Worm (Caenorhabditis elegans) whole organism, L3 larva: ENCODE measurements around the gene C55A6.3.

Experiments
- R02D3.7 ChIP-seq: fragments of 150-350 bp; optimal IDR thresholded peaks from 2 replicates; lab custom pipeline; 2014; ENCODE audit warnings: missing biosample characterization, missing genetic modification characterization
- aly-2 ChIP-seq: fragments of 150-350 bp; optimal IDR thresholded peaks from 2 replicates; lab custom pipeline; 2014; ENCODE audit warnings: missing biosample characterization, missing genetic modification characterization
- ama-1 ChIP-seq: fragments of 150-350 bp; optimal IDR thresholded peaks from 2 replicates; lab custom pipeline; 2018
- ceh-16 ChIP-seq: sonication (generic microtip); optimal IDR thresholded peaks from 2 replicates; lab custom pipeline; 2017; ENCODE audit warnings: missing biosample characterization, missing genetic modification characterization
- ceh-82 ChIP-seq: fragments of 150-350 bp; optimal IDR thresholded peaks from 2 replicates; lab custom pipeline; 2014; ENCODE audit warnings: missing biosample characterization, missing genetic modification characterization
- ceh-9 ChIP-seq: sonication (generic microtip); optimal IDR thresholded peaks from 2 replicates; lab custom pipeline; 2018; ENCODE audit warnings: missing biosample characterization, missing genetic modification characterization
- daf-12 ChIP-seq: fragments of 150-350 bp; optimal IDR thresholded peaks from 2 replicates; lab custom pipeline; 2014; ENCODE audit warnings: missing biosample characterization, missing genetic modification reagents, missing genetic modification characterization
- egl-5 ChIP-seq: fragments of 150-350 bp; optimal IDR thresholded peaks from 2 replicates; lab custom pipeline; 2017; ENCODE audit warnings: missing biosample characterization, missing genetic modification reagents, missing genetic modification characterization, inconsistent platforms
- elt-1 ChIP-seq: fragments of 150-350 bp; optimal IDR thresholded peaks from 2 replicates; lab custom pipeline; 2014; ENCODE audit warnings: missing biosample characterization, missing genetic modification characterization
- elt-2 ChIP-seq: sonication (generic microtip); optimal IDR thresholded peaks from 2 replicates; lab custom pipeline; 2016; ENCODE audit warnings: missing genetic modification reagents, mild to moderate bottlenecking, missing genetic modification characterization, missing compliant biosample characterization
- eor-1 ChIP-seq, 2 experiments: fragments of 150-350 bp; optimal IDR thresholded peaks; 2 replicates each; lab custom pipeline; 2014 to 2018; ENCODE audit warnings: missing biosample characterization in 2 of 2, missing genetic modification characterization in 2 of 2
- fkh-10 ChIP-seq: sonication (generic microtip); optimal IDR thresholded peaks from 2 replicates; lab custom pipeline; 2017; ENCODE audit warnings: missing biosample characterization, missing genetic modification reagents, missing genetic modification characterization
- fkh-2 ChIP-seq: fragments of 150-350 bp; optimal IDR thresholded peaks from 2 replicates; lab custom pipeline; 2014; ENCODE audit warnings: missing biosample characterization, missing genetic modification reagents, missing genetic modification characterization
- fos-1 ChIP-seq: fragments of 150-350 bp; optimal IDR thresholded peaks from 2 replicates; lab custom pipeline; 2014; ENCODE audit warnings: missing biosample characterization, missing genetic modification characterization
- jun-1 ChIP-seq: fragments of 150-350 bp; optimal IDR thresholded peaks from 2 replicates; lab custom pipeline; 2014; ENCODE audit warnings: missing biosample characterization, missing genetic modification reagents, missing genetic modification characterization
- lin-39 ChIP-seq: fragments of 150-350 bp; optimal IDR thresholded peaks from 2 replicates; lab custom pipeline; 2018; ENCODE audit warnings: missing biosample characterization, missing genetic modification reagents, missing genetic modification characterization
- lsy-12 ChIP-seq: sonication (generic microtip); optimal IDR thresholded peaks from 2 replicates; lab custom pipeline; 2016; ENCODE audit warnings: mild to moderate bottlenecking, missing genetic modification characterization, missing compliant biosample characterization
- mdl-1 ChIP-seq: fragments of 150-350 bp; optimal IDR thresholded peaks from 2 replicates; lab custom pipeline; 2014; ENCODE audit warnings: missing biosample characterization, missing genetic modification characterization
- mml-1 ChIP-seq: fragments of 150-350 bp; sonication (generic microtip); optimal IDR thresholded peaks from 3 replicates; lab custom pipeline; 2014; ENCODE audit warnings: missing biosample characterization, missing genetic modification characterization
- nfya-1 ChIP-seq: sonication (generic microtip); optimal IDR thresholded peaks from 2 replicates; lab custom pipeline; 2017; ENCODE audit warnings: missing genetic modification characterization, mild to moderate bottlenecking, missing compliant biosample characterization, antibody characterized with exemption, moderate library complexity; ENCODE audit not compliant: insufficient read depth
- nhr-11 ChIP-seq: fragments of 150-350 bp; optimal IDR thresholded peaks from 2 replicates; lab custom pipeline; 2014; ENCODE audit warnings: missing biosample characterization, missing genetic modification characterization
- nhr-12 ChIP-seq: fragments of 150-350 bp; optimal IDR thresholded peaks from 2 replicates; lab custom pipeline; 2014; ENCODE audit warnings: missing biosample characterization, missing genetic modification characterization
- nhr-23 ChIP-seq: fragments of 150-350 bp; optimal IDR thresholded peaks from 2 replicates; lab custom pipeline; 2014; ENCODE audit warnings: missing biosample characterization, missing genetic modification reagents, missing genetic modification characterization
- nhr-237 ChIP-seq: fragments of 150-350 bp; optimal IDR thresholded peaks from 2 replicates; lab custom pipeline; 2014; ENCODE audit warnings: missing biosample characterization, missing genetic modification characterization
- nhr-25 ChIP-seq: sonication (generic microtip); optimal IDR thresholded peaks from 2 replicates; lab custom pipeline; 2017; ENCODE audit warnings: missing biosample characterization, missing genetic modification characterization
- nhr-43 ChIP-seq: sonication (generic microtip); optimal IDR thresholded peaks from 2 replicates; lab custom pipeline; 2016; ENCODE audit warnings: mild to moderate bottlenecking, missing genetic modification characterization, missing compliant biosample characterization; ENCODE audit not compliant: poor library complexity, severe bottlenecking
- nhr-67 ChIP-seq: fragments of 150-350 bp; optimal IDR thresholded peaks from 2 replicates; lab custom pipeline; 2014; ENCODE audit warnings: missing biosample characterization, missing genetic modification characterization
- nhr-76 ChIP-seq: fragments of 150-350 bp; sonication (generic microtip); optimal IDR thresholded peaks from 5 replicates; lab custom pipeline; 2014; ENCODE audit warnings: missing biosample characterization, missing genetic modification characterization
- nhr-77 ChIP-seq: fragments of 150-350 bp; optimal IDR thresholded peaks from 2 replicates; lab custom pipeline; 2014; ENCODE audit warnings: missing biosample characterization, missing genetic modification characterization
- pha-4 ChIP-seq: fragments of 150-350 bp; optimal IDR thresholded peaks from 2 replicates; lab custom pipeline; 2014; ENCODE audit warnings: missing biosample characterization, missing genetic modification reagents, missing genetic modification characterization
- pqm-1 ChIP-seq: fragments of 150-350 bp; optimal IDR thresholded peaks from 2 replicates; lab custom pipeline; 2017; ENCODE audit warnings: missing biosample characterization, missing genetic modification characterization, inconsistent platforms
- sea-2 ChIP-seq: fragments of 150-350 bp; sonication (generic microtip); optimal IDR thresholded peaks from 4 replicates; lab custom pipeline; 2014; ENCODE audit warnings: missing biosample characterization, missing genetic modification reagents, missing genetic modification characterization
- skn-1 ChIP-seq: fragments of 150-350 bp; optimal IDR thresholded peaks from 2 replicates; lab custom pipeline; 2014; ENCODE audit warnings: missing biosample characterization, missing genetic modification characterization
- snpc-4 ChIP-seq: fragments of 150-350 bp; optimal IDR thresholded peaks from 2 replicates; lab custom pipeline; 2014; ENCODE audit warnings: missing biosample characterization, missing genetic modification characterization
- tbx-2 ChIP-seq: sonication (generic microtip); optimal IDR thresholded peaks from 2 replicates; lab custom pipeline; 2016; ENCODE audit warnings: mild to moderate bottlenecking, missing genetic modification characterization, missing compliant biosample characterization
- unc-39 ChIP-seq: sonication (generic microtip); optimal IDR thresholded peaks from 4 replicates; lab custom pipeline; 2017; ENCODE audit warnings: missing biosample characterization, missing genetic modification characterization
- unc-62 ChIP-seq: fragments of 150-350 bp; sonication (generic microtip); optimal IDR thresholded peaks from 4 replicates; lab custom pipeline; 2014; ENCODE audit warnings: missing biosample characterization, missing genetic modification reagents, missing genetic modification characterization
- zag-1 ChIP-seq: fragments of 150-350 bp; optimal IDR thresholded peaks from 2 replicates; lab custom pipeline; 2014; ENCODE audit warnings: missing biosample characterization, missing genetic modification characterization
- ztf-4 ChIP-seq: fragments of 150-350 bp; optimal IDR thresholded peaks from 2 replicates; lab custom pipeline; 2014; ENCODE audit warnings: missing biosample characterization, missing genetic modification characterization

Gene C55A6.3

ce11 chrV:11513432-11513831 is at the start of gene C55A6.3:
TSS of gene C55A6.3 (minus strand) at chrV:11513532.
- TF ChIP-seq fkh-10 (no peak), fos-1 (tag; lab: Kevin White, UChicago) (no peak), R02D3.7 (no peak), unc-62 (GFP tag; lab: Kevin White, UChicago) (no peak), pha-4 (peak; percentile 41), ceh-16 (tag; lab: Kevin White, UChicago) (no peak)

- no peak for TF ChIP-seq ztf-4 (tag; lab: Kevin White, UChicago)
- no peak for TF ChIP-seq nhr-11 (tag; lab: Kevin White, UChicago)
- no peak for TF ChIP-seq lin-39 (tag; lab: Kevin White, UChicago)
- no peak for TF ChIP-seq fkh-2 (tag; lab: Kevin White, UChicago)
- TF ChIP-seq unc-39, result no peak
- no peak for TF ChIP-seq nhr-76 (tag; lab: Kevin White, UChicago)
- TF ChIP-seq nhr-12, result no peak
- no peak for TF ChIP-seq R02D3.7
- no peak for TF ChIP-seq eor-1 (tag; optimal IDR thresholded peaks at IDR 0.05; lab: Kevin White, UChicago)
- TF ChIP-seq skn-1, result no peak
Measured at ce11 chrV:11562643-11563042, 49.3 kb upstream of the C55A6.3 start, which contains the start of gene srx-86. TSS of gene srx-86 (plus strand) at chrV:11562943.

- TF ChIP-seq tbx-2 (tag; lab: Kevin White, UChicago) (no peak), fos-1 (tag; lab: Kevin White, UChicago) (no peak), aly-2 (tag; lab: Kevin White, UChicago) (no peak), sea-2 (GFP tag; lab: Kevin White, UChicago) (no peak), eor-1 (tag; optimal IDR thresholded peaks at IDR 0.05; lab: Kevin White, UChicago) (no peak), zag-1 (no peak), skn-1 (no peak), pha-4 (no peak), ceh-9 (no peak), mdl-1 (tag; lab: Kevin White, UChicago) (no peak), nhr-77 (tag; lab: Kevin White, UChicago) (no peak), ceh-82 (no peak), nhr-237 (no peak), ztf-4 (tag; lab: Kevin White, UChicago) (no peak), unc-62 (GFP tag; lab: Kevin White, UChicago) (no peak), egl-5 (tag; lab: Kevin White, UChicago) (no peak), daf-12 (tag; lab: Kevin White, UChicago) (no peak), nhr-67 (tag; lab: Kevin White, UChicago) (no peak)
Measured at ce11 chrV:11554260-11554659, 40.9 kb upstream of the C55A6.3 start, which contains the start of gene duo-1. TSS of gene duo-1 (plus strand) at chrV:11554630.

ce11 chrV:11552379-11552778 is 39.0 kb upstream of the C55A6.3 start, which contains the start of gene srx-85:
TSS of gene srx-85 (plus strand) at chrV:11552679.
- no peak for TF ChIP-seq jun-1
- TF ChIP-seq R02D3.7, result no peak
- no peak for TF ChIP-seq zag-1
- no peak for TF ChIP-seq nhr-237
- TF ChIP-seq unc-39, result no peak
- TF ChIP-seq fos-1 (tag; lab: Kevin White, UChicago), result no peak
- no peak for TF ChIP-seq nhr-77 (tag; lab: Kevin White, UChicago)
- no peak for TF ChIP-seq pqm-1 (tag; lab: Kevin White, UChicago)
- TF ChIP-seq fkh-10, result no peak
- no peak for TF ChIP-seq nhr-11 (tag; lab: Kevin White, UChicago)
- no peak for TF ChIP-seq nhr-25 (tag; lab: Kevin White, UChicago)
- no peak for TF ChIP-seq elt-2 (tag; lab: Kevin White, UChicago)
- TF ChIP-seq nhr-12, result no peak
- TF ChIP-seq nhr-76 (tag; lab: Kevin White, UChicago), result no peak
- TF ChIP-seq ceh-82, result no peak
- no peak for TF ChIP-seq nfya-1 (tag; lab: Kevin White, UChicago)
- TF ChIP-seq nhr-23, result no peak
- no peak for TF ChIP-seq lsy-12 (tag; lab: Kevin White, UChicago)

- TF ChIP-seq ama-1 (lab: Kevin White, UChicago) (no peak), unc-62 (GFP tag; lab: Kevin White, UChicago) (no peak), unc-39 (no peak), pha-4 (peak; percentile 82), ceh-16 (tag; lab: Kevin White, UChicago) (no peak), egl-5 (tag; lab: Kevin White, UChicago) (peak; percentile 2), nhr-43 (tag; lab: Kevin White, UChicago) (peak; percentile 15), fkh-2 (tag; lab: Kevin White, UChicago) (no peak), elt-2 (tag; lab: Kevin White, UChicago) (peak; percentile 79), ceh-9 (no peak), nfya-1 (tag; lab: Kevin White, UChicago) (peak; percentile 68), elt-1 (peak; percentile 4), zag-1 (no peak), mdl-1 (tag; lab: Kevin White, UChicago) (peak; percentile 75), nhr-237 (no peak), sea-2 (GFP tag; lab: Kevin White, UChicago) (no peak), skn-1 (peak; percentile 1), lin-39 (tag; lab: Kevin White, UChicago) (peak; percentile 18), mml-1 (tag; lab: Kevin White, UChicago) (no peak), snpc-4 (tag; lab: Kevin White, UChicago) (peak; percentile 6), nhr-25 (tag; lab: Kevin White, UChicago) (peak; percentile 89), pqm-1 (tag; lab: Kevin White, UChicago) (peak; percentile 34)
Measured at ce11 chrV:11548914-11549406, 35.6 kb upstream of the C55A6.3 start, which contains the start of the genes F38B7.17 and F38B7.3. TSS of gene F38B7.17 (minus strand) at chrV:11548964. TSS of gene F38B7.3 (plus strand) at chrV:11549107.
